Fruit fly (Drosophila melanogaster) whole organism, embryonic: ENCODE data around the gene CG31019.

Experiments used
- Abd-B ChIP-seq: fragments of 200-800 bp; sonication (Bioruptor generic); optimal IDR thresholded peaks from 2 replicates; lab custom pipeline; 2018; ENCODE audit warnings: missing biosample characterization, mild to moderate bottlenecking, missing genetic modification characterization, moderate library complexity
- Awh ChIP-seq: fragments of 200-800 bp; sonication (Bioruptor generic); IDR thresholded peaks from 2 replicates; pipeline ENCODE4, ENCODE4 v1.3.6; 2022; ENCODE audit warnings: missing biosample characterization, missing genetic modification characterization
- C15 ChIP-seq: fragments of 200-800 bp; sonication (Bioruptor generic); IDR thresholded peaks from 3 replicates; pipeline ENCODE4 v1.3.6; 2022; ENCODE audit warnings: missing biosample characterization, missing genetic modification characterization
- CG11695 ChIP-seq: fragments of 200-800 bp; sonication (Bioruptor generic); IDR thresholded peaks from 3 replicates; pipeline ENCODE4 v1.3.6; 2022; ENCODE audit warnings: missing biosample characterization, missing genetic modification characterization
- CG12744 ChIP-seq: fragments of 200-800 bp; sonication (Bioruptor generic); optimal IDR thresholded peaks from 2 replicates; lab custom pipeline; 2016; ENCODE audit warnings: missing biosample characterization, missing genetic modification characterization
- CG12769 ChIP-seq: fragments of 200-800 bp; sonication (Bioruptor generic); optimal IDR thresholded peaks from 2 replicates; lab custom pipeline; 2019; ENCODE audit warnings: missing biosample characterization, mild to moderate bottlenecking, missing genetic modification characterization, moderate library complexity
- CG13296 ChIP-seq: fragments of 200-800 bp; sonication (Bioruptor generic); optimal IDR thresholded peaks from 3 replicates; lab custom pipeline; 2018; ENCODE audit warnings: missing biosample characterization, mild to moderate bottlenecking, missing genetic modification characterization
- CG13894 ChIP-seq: fragments of 200-800 bp; sonication (Bioruptor generic); optimal IDR thresholded peaks from 3 replicates; lab custom pipeline; 2018; ENCODE audit warnings: missing biosample characterization, mild to moderate bottlenecking, missing genetic modification characterization, moderate library complexity
- CG15269 ChIP-seq: fragments of 200-800 bp; sonication (Bioruptor generic); optimal IDR thresholded peaks from 2 replicates; lab custom pipeline; 2018; ENCODE audit warnings: missing biosample characterization, mild to moderate bottlenecking, missing genetic modification characterization, moderate library complexity
- CG1529 ChIP-seq: fragments of 200-800 bp; sonication (Bioruptor generic); optimal IDR thresholded peaks from 3 replicates; lab custom pipeline; 2018; ENCODE audit warnings: missing biosample characterization, missing genetic modification characterization
- CG17568 ChIP-seq: fragments of 200-800 bp; sonication (Bioruptor generic); optimal IDR thresholded peaks from 2 replicates; lab custom pipeline; 2018; ENCODE audit warnings: missing biosample characterization, mild to moderate bottlenecking, missing genetic modification characterization, moderate library complexity
- CG2199 ChIP-seq: fragments of 200-800 bp; sonication (Bioruptor generic); IDR thresholded peaks from 3 replicates; pipeline ENCODE4 v1.3.6; 2022; ENCODE audit warnings: missing biosample characterization, missing genetic modification characterization
- CG30403 ChIP-seq: fragments of 200-800 bp; sonication (Bioruptor generic); optimal IDR thresholded peaks from 3 replicates; lab custom pipeline; 2016; ENCODE audit warnings: missing biosample characterization, missing genetic modification characterization
- CG31365 ChIP-seq: fragments of 200-800 bp; sonication (Bioruptor generic); optimal IDR thresholded peaks from 2 replicates; lab custom pipeline; 2018; ENCODE audit warnings: missing biosample characterization, mild to moderate bottlenecking, missing genetic modification characterization
- CG3281 ChIP-seq: fragments of 200-800 bp; sonication (Bioruptor generic); optimal IDR thresholded peaks from 3 replicates; lab custom pipeline; 2017; ENCODE audit warnings: missing biosample characterization, mild to moderate bottlenecking, missing genetic modification characterization
- CG4730 ChIP-seq: fragments of 200-800 bp; sonication (Bioruptor generic); IDR thresholded peaks from 2 replicates; pipeline ENCODE4 v1.3.6; 2022; ENCODE audit warnings: missing biosample characterization, missing genetic modification characterization
- CG6175 ChIP-seq: fragments of 200-800 bp; sonication (Bioruptor generic); IDR thresholded peaks from 3 replicates; pipeline ENCODE4 v1.3.6; 2022; ENCODE audit warnings: missing biosample characterization, missing genetic modification characterization
- CG6689 ChIP-seq: fragments of 200-800 bp; sonication (Bioruptor generic); IDR thresholded peaks from 2 replicates; pipeline ENCODE4 v1.3.6; 2022; ENCODE audit warnings: missing biosample characterization, missing genetic modification characterization
- CG6813 ChIP-seq: fragments of 200-800 bp; sonication (Bioruptor generic); optimal IDR thresholded peaks from 2 replicates; lab custom pipeline; 2017; ENCODE audit warnings: missing biosample characterization, missing genetic modification characterization, mild to moderate bottlenecking, moderate library complexity, missing genetic modification reagents
- CHES-1-like ChIP-seq: fragments of 200-800 bp; sonication (Bioruptor generic); optimal IDR thresholded peaks from 2 replicates; lab custom pipeline; 2016; ENCODE audit warnings: missing biosample characterization, missing genetic modification characterization
- Chrac-16 ChIP-seq: fragments of 200-800 bp; sonication (Bioruptor generic); optimal IDR thresholded peaks from 3 replicates; lab custom pipeline; 2016; ENCODE audit warnings: missing biosample characterization, missing genetic modification characterization
- CrebB ChIP-seq: fragments of 200-800 bp; sonication (Bioruptor generic); optimal IDR thresholded peaks from 3 replicates; lab custom pipeline; 2018; ENCODE audit warnings: missing biosample characterization, mild to moderate bottlenecking, missing genetic modification characterization
- D19B ChIP-seq: fragments of 200-800 bp; sonication (Bioruptor generic); optimal IDR thresholded peaks from 2 replicates; lab custom pipeline; 2017; ENCODE audit warnings: missing biosample characterization, mild to moderate bottlenecking, missing genetic modification characterization
- Dref ChIP-seq: fragments of 200-800 bp; sonication (Bioruptor generic); IDR thresholded peaks from 2 replicates; pipeline ENCODE4 v1.3.6; 2022; ENCODE audit warnings: missing biosample characterization, missing genetic modification characterization
- Elba2 ChIP-seq: fragments of 200-800 bp; sonication (Bioruptor generic); optimal IDR thresholded peaks from 3 replicates; lab custom pipeline; 2016; ENCODE audit warnings: missing biosample characterization, missing genetic modification characterization
- Fer1 ChIP-seq: fragments of 200-800 bp; sonication (Bioruptor generic); optimal IDR thresholded peaks from 2 replicates; lab custom pipeline; 2017; ENCODE audit warnings: missing biosample characterization, mild to moderate bottlenecking, missing genetic modification characterization
- Hr3 ChIP-seq: fragments of 200-800 bp; sonication (Bioruptor generic); optimal IDR thresholded peaks from 3 replicates; lab custom pipeline; 2016; ENCODE audit warnings: missing biosample characterization, missing genetic modification characterization
- Hr51 ChIP-seq, 2 experiments: fragments of 200-800 bp; sonication (Bioruptor generic); optimal IDR thresholded peaks; 2 replicates in 1 of 2; 3 replicates in 1 of 2; lab custom pipeline; 2016 to 2018; ENCODE audit warnings: missing biosample characterization in 2 of 2, missing genetic modification characterization in 2 of 2, mild to moderate bottlenecking in 1 of 2, moderate library complexity in 1 of 2
- NC2α ChIP-seq: fragments of 200-800 bp; sonication (Bioruptor generic); optimal IDR thresholded peaks from 2 replicates; lab custom pipeline; 2016; ENCODE audit warnings: missing biosample characterization, missing genetic modification characterization
- Neu2 ChIP-seq: fragments of 200-800 bp; sonication (Bioruptor generic); optimal IDR thresholded peaks from 3 replicates; lab custom pipeline; 2016; ENCODE audit warnings: missing biosample characterization, missing genetic modification characterization, borderline replicate concordance
- Nf-YC ChIP-seq: fragments of 200-800 bp; optimal IDR thresholded peaks from 3 replicates; lab custom pipeline; 2019; ENCODE audit warnings: missing biosample characterization, mild to moderate bottlenecking, missing genetic modification characterization, moderate library complexity
- Scr ChIP-seq: fragments of 200-800 bp; sonication (Bioruptor generic); IDR thresholded peaks from 2 replicates; pipeline ENCODE4 v1.3.6; 2022; ENCODE audit warnings: missing biosample characterization, missing genetic modification characterization; ENCODE audit not compliant: partially characterized antibody
- Six4 ChIP-seq: fragments of 200-800 bp; sonication (Bioruptor generic); optimal IDR thresholded peaks from 2 replicates; lab custom pipeline; 2016; ENCODE audit warnings: missing biosample characterization, missing genetic modification characterization
- Stat92E ChIP-seq, 3 experiments: fragments of >200 bp in 2 of 3; fragments of 200-800 bp in 1 of 3; sonication (Bioruptor generic) in 1 of 3; optimal IDR thresholded peaks; 2 replicates each; lab custom pipeline; 2017 to 2019; ENCODE audit warnings: missing biosample characterization in 3 of 3, missing genetic modification characterization in 3 of 3, mild to moderate bottlenecking in 1 of 3, moderate library complexity in 1 of 3
- Taf1 ChIP-seq: fragments of 200-800 bp; sonication (Bioruptor generic); IDR thresholded peaks from 2 replicates; pipeline ENCODE4 v1.3.6; 2022; ENCODE audit warnings: missing biosample characterization, missing genetic modification characterization
- Tbp ChIP-seq: fragments of >200 bp; optimal IDR thresholded peaks from 2 replicates; lab custom pipeline; 2018; ENCODE audit warnings: missing biosample characterization, missing genetic modification characterization
- ash1 ChIP-seq: fragments of 200-800 bp; sonication (Bioruptor generic); optimal IDR thresholded peaks from 2 replicates; lab custom pipeline; 2018; ENCODE audit warnings: missing biosample characterization, mild to moderate bottlenecking, missing genetic modification characterization
- dati ChIP-seq: fragments of 200-800 bp; sonication (Bioruptor generic); IDR thresholded peaks from 2 replicates; pipeline ENCODE4 v1.3.6; 2022; ENCODE audit warnings: missing biosample characterization, missing genetic modification characterization
- hkb ChIP-seq, 2 experiments: fragments of 200-800 bp in 1 of 2; fragments of >200 bp in 1 of 2; sonication (Bioruptor generic) in 1 of 2; IDR thresholded peaks in 1 of 2; optimal IDR thresholded peaks in 1 of 2; 2 replicates each; pipeline versions ENCODE4 v1.3.6 to Lab custom; 2017 to 2022; ENCODE audit warnings: missing biosample characterization in 1 of 2, missing genetic modification characterization in 1 of 2
- hth ChIP-seq: fragments of >200 bp; optimal IDR thresholded peaks from 2 replicates; lab custom pipeline; 2017; ENCODE audit warnings: inconsistent platforms
- klu ChIP-seq: fragments of 200-800 bp; sonication (Bioruptor generic); IDR thresholded peaks from 2 replicates; pipeline ENCODE4 v1.3.6; 2022; ENCODE audit warnings: missing biosample characterization, missing genetic modification characterization
- lmd ChIP-seq: fragments of 200-800 bp; sonication (Bioruptor generic); IDR thresholded peaks from 2 replicates; pipeline ENCODE4 v1.3.6; 2022; ENCODE audit warnings: missing biosample characterization, missing genetic modification characterization
- pan ChIP-seq, 4 experiments: fragments of >200 bp in 3 of 4; fragments of 200-800 bp in 1 of 4; sonication (Bioruptor generic) in 1 of 4; optimal IDR thresholded peaks in 3 of 4; IDR thresholded peaks in 1 of 4; 2 replicates each; pipeline versions ENCODE4 v1.3.6 to Lab custom; 2017 to 2022; ENCODE audit warnings: missing biosample characterization in 2 of 4, missing genetic modification characterization in 2 of 4, mixed read lengths in 1 of 4
- ranshi ChIP-seq: fragments of 200-800 bp; sonication (Bioruptor generic); IDR thresholded peaks from 2 replicates; pipeline ENCODE4 v1.3.6; 2022; ENCODE audit warnings: missing biosample characterization, missing genetic modification characterization
- shn ChIP-seq: fragments of 200-800 bp; sonication (Bioruptor generic); optimal IDR thresholded peaks from 3 replicates; lab custom pipeline; 2016; ENCODE audit warnings: missing biosample characterization, missing genetic modification characterization
- stc ChIP-seq: fragments of 200-800 bp; sonication (Bioruptor generic); IDR thresholded peaks from 2 replicates; pipeline ENCODE4 v1.3.6; 2022; ENCODE audit warnings: missing biosample characterization, missing genetic modification characterization
- tna ChIP-seq: fragments of 200-800 bp; sonication (Bioruptor generic); IDR thresholded peaks from 2 replicates; pipeline ENCODE4 v1.3.6; 2022; ENCODE audit warnings: missing biosample characterization, missing genetic modification characterization; ENCODE audit not compliant: partially characterized antibody
- twi ChIP-seq: fragments of 200-800 bp; optimal IDR thresholded peaks from 2 replicates; lab custom pipeline; 2019; ENCODE audit warnings: missing biosample characterization, mild to moderate bottlenecking, missing genetic modification characterization, moderate library complexity
- zen ChIP-seq: fragments of 200-800 bp; sonication (Bioruptor generic); optimal IDR thresholded peaks from 3 replicates; lab custom pipeline; 2018; ENCODE audit warnings: missing biosample characterization, mild to moderate bottlenecking, missing genetic modification characterization, moderate library complexity

CG31019 gene

dm6 chr3R:30570554-30571141 is 26.2 kb upstream of the CG31019 start (continued):
- TF ChIP-seq Stat92E (GFP tag; optimal IDR thresholded peaks at IDR 0.05; lab: Kevin White, UChicago) (no peak), CG31365 (tag; lab: Kevin White, UChicago) (peak; percentile 48), CG6813 (GFP tag; lab: Kevin White, UChicago) (peak; percentile 51), klu (0 out of 2 replicates have a peak, but pooled peaks have one; percentile 43), CG12769 (tag; lab: Kevin White, UChicago) (peak; percentile 90), zen (tag; lab: Kevin White, UChicago) (peak; percentile 67), CG2199 (GFP tag; lab: Robert Waterston, UW) (peak; percentile 61; the same call in 1 of the 3 replicates), CG3281 (GFP tag; lab: Kevin White, UChicago) (peak; percentile 54), Hr51 (GFP tag; optimal IDR thresholded peaks at IDR 0.05; lab: Kevin White, UChicago) (peak; percentile 19 to 88), CrebB (tag; lab: Kevin White, UChicago) (peak; percentile 44), stc (GFP tag; lab: Robert Waterston, UW) (peak; percentile 77), ash1 (GFP tag; lab: Kevin White, UChicago) (no peak), CHES-1-like (GFP tag; lab: Kevin White, UChicago) (peak; percentile 44), CG30403 (GFP tag; lab: Kevin White, UChicago) (peak; percentile 79), Nf-YC (tag; lab: Kevin White, UChicago) (no peak), CG13894 (no peak), CG1529 (GFP tag; lab: Kevin White, UChicago) (peak; percentile 77), Fer1 (no peak), lmd (peak; percentile 83), Taf1 (GFP tag; lab: Robert Waterston, UW) (no peak), Tbp (no peak), NC2α (GFP tag; lab: Kevin White, UChicago) (peak; percentile 40), Awh (GFP tag; lab: Robert Waterston, UW) (peak; percentile 75), Scr (GFP tag; lab: Robert Waterston, UW) (no peak), D19B (GFP tag; lab: Kevin White, UChicago) (no peak), Hr3 (GFP tag; lab: Kevin White, UChicago) (peak; percentile 63), CG13296 (GFP tag; lab: Kevin White, UChicago) (peak; percentile 57), CG6689 (GFP tag; lab: Robert Waterston, UW) (peak; percentile 81), dati (GFP tag; lab: Robert Waterston, UW) (peak; percentile 51; the same call in 1 of the 2 replicates), tna (GFP tag; lab: Robert Waterston, UW) (no peak), CG15269 (tag; lab: Kevin White, UChicago) (peak; percentile 86), Neu2 (no peak), twi (tag; lab: Kevin White, UChicago) (no peak), Chrac-16 (GFP tag; lab: Kevin White, UChicago) (peak; percentile 71), hth (lab: Kevin White, UChicago) (no peak), C15 (GFP tag; lab: Robert Waterston, UW) (0 out of 3 replicates have a peak, but pooled peaks have one; percentile 48), pan (optimal IDR thresholded peaks at IDR 0.05; lab: Kevin White, UChicago) (no peak), pan (GFP tag; optimal IDR thresholded peaks at IDR 0.05 in 1 of 2, IDR thresholded peaks at IDR 0.05 in 1 of 2) (peak in 1 of 2 experiments; percentile 80), Abd-B (peak; percentile 58), CG6175 (GFP tag; lab: Robert Waterston, UW) (no peak), Six4 (peak; percentile 78), Dref (GFP tag; lab: Robert Waterston, UW) (no peak), hkb (optimal IDR thresholded peaks at IDR 0.05; lab: Kevin White, UChicago) (no peak), hkb (GFP tag; IDR thresholded peaks at IDR 0.05; lab: Robert Waterston, UW) (peak; percentile 89), shn (GFP tag; lab: Kevin White, UChicago) (peak; percentile 13), ranshi (GFP tag; lab: Robert Waterston, UW) (peak; percentile 74), CG17568 (GFP tag; lab: Kevin White, UChicago) (peak; percentile 56), CG11695 (GFP tag; lab: Robert Waterston, UW) (peak; percentile 78), Elba2 (no peak), CG4730 (GFP tag; lab: Robert Waterston, UW) (peak; percentile 64), CG12744 (GFP tag; lab: Kevin White, UChicago) (peak; percentile 22)
